Worm (Caenorhabditis elegans): Measurements from ENCODE around the gene clec-84.

Gene clec-84

DNA sequence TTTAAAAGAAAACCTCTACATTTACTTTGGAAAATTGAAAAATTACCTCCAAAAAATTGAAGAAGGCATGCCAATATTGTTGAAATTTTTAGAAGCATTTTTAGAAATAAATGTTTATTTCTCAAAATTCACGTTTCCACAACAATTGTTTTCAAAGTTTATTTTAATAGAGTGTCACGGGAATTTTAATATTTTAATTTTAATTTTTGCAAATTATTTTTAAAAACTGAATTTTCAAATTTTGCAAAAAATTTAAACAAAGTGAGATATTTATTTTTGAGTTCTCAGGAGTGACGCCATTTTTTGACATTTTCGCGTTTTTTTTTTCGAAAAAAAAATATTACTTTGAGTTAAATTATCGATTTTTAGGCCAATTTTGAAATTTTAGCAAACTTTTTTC is 10.9 kb downstream of the clec-84 start, which contains the start of gene Y54G2A.49:
Gene Y54G2A.49 (minus strand): TSS at position 101 of the 400 bp plus-strand sequence.
- no peak for TF ChIP-seq flt-1 (GFP tag; IDR thresholded peaks at IDR 0.05)
- no peak for TF ChIP-seq ama-1 (optimal IDR thresholded peaks at IDR 0.05)
- TF ChIP-seq ceh-36 (tag; optimal IDR thresholded peaks at IDR 0.05) = no peak
- no peak for TF ChIP-seq pes-1 (GFP tag; IDR thresholded peaks at IDR 0.05)
- TF ChIP-seq tbx-11 (GFP tag; IDR thresholded peaks at IDR 0.05) = no peak
- no peak for TF ChIP-seq aly-1 (tag; optimal IDR thresholded peaks at IDR 0.05)
- TF ChIP-seq hnd-1 (tag; optimal IDR thresholded peaks at IDR 0.05) = no peak
- no peak for TF ChIP-seq ceh-13 (GFP tag; optimal IDR thresholded peaks at IDR 0.05)
- no peak for TF ChIP-seq hmg-4 (GFP tag; optimal IDR thresholded peaks at IDR 0.05)
- TF ChIP-seq F13C5.2 (tag; optimal IDR thresholded peaks at IDR 0.05) = no peak

DNA sequence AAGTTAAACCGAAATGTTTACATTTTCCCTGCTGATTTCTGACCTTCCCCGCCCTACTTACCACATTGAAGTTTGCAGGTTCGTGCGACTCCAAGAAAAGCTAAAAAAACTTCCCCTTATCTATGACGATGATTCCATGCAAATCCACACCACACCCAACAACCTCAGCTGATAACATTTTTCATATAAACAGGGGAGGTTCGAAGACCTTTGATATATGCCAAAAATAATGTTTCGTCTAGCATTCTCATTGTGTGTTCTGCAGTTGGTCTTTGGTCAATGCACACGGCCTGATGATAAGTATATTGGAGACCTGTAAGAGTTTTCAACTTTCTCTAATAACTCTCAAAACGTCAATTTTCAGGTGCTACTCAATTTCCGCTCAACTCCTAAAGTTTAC is 11.9 kb downstream of the clec-84 start:
- TF ChIP-seq scrt-1 (GFP tag; IDR thresholded peaks at IDR 0.05) = no peak
- TF ChIP-seq ets-7 (tag; optimal IDR thresholded peaks at IDR 0.05) = no peak
- TF ChIP-seq tra-4 (tag; optimal IDR thresholded peaks at IDR 0.05) = no peak
- TF ChIP-seq sea-1 (GFP tag; conservative IDR thresholded peaks at IDR 0.05) = no peak
- TF ChIP-seq ama-1 (optimal IDR thresholded peaks at IDR 0.05) = no peak
- no peak for TF ChIP-seq hnd-1 (tag; optimal IDR thresholded peaks at IDR 0.05)
- no peak for TF ChIP-seq flt-1 (GFP tag; IDR thresholded peaks at IDR 0.05)
- TF ChIP-seq ceh-36 (tag; optimal IDR thresholded peaks at IDR 0.05) = no peak
- TF ChIP-seq pes-1 (GFP tag; IDR thresholded peaks at IDR 0.05) = no peak
- no peak for TF ChIP-seq ceh-13 (GFP tag; optimal IDR thresholded peaks at IDR 0.05)
- no peak for TF ChIP-seq hmg-4 (GFP tag; optimal IDR thresholded peaks at IDR 0.05)
- TF ChIP-seq F13C5.2 (tag; optimal IDR thresholded peaks at IDR 0.05) = no peak
- TF ChIP-seq hmbx-1 (tag; optimal IDR thresholded peaks at IDR 0.05) = no peak

DNA sequence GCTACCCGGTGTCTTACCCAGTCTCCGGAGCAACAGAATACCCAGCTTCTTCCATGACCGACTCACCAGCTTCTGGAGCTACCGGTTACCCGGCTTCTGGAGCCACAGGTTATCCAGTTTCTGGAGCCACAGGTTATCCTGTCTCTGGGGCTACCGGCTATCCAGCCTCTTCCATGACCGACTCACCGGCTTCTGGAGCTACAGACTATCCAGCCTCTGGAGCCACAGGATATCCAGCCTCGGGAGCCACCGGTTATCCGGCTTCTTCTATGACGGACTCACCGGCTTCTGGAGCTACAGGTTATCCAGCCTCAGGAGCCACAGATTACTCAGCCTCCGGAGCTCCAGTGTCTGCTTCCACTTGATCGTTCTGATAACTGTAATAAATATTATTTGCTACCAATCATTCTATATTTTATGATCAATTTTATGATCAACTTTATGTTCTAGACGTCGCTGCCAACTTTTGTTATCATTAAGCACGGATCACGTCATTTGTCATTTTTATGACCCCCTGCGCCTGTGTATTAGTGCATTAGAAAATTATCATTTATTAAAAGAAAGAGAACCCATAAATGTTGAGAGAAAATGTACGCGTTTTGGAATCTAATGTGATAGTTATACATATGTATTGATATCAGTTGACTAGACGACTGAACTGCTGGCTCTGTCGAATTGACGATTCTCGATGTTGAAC is 12.9 kb downstream of the clec-84 start:
- TF ChIP-seq hnd-1 (tag; optimal IDR thresholded peaks at IDR 0.05) (no peak), pes-1 (GFP tag; IDR thresholded peaks at IDR 0.05) (no peak), tra-4 (tag; optimal IDR thresholded peaks at IDR 0.05) (no peak), flt-1 (GFP tag; IDR thresholded peaks at IDR 0.05) (no peak), scrt-1 (GFP tag; IDR thresholded peaks at IDR 0.05) (no peak), hmbx-1 (tag; optimal IDR thresholded peaks at IDR 0.05) (no peak), aly-1 (tag; optimal IDR thresholded peaks at IDR 0.05) (no peak), ceh-13 (GFP tag; optimal IDR thresholded peaks at IDR 0.05) (no peak)

DNA sequence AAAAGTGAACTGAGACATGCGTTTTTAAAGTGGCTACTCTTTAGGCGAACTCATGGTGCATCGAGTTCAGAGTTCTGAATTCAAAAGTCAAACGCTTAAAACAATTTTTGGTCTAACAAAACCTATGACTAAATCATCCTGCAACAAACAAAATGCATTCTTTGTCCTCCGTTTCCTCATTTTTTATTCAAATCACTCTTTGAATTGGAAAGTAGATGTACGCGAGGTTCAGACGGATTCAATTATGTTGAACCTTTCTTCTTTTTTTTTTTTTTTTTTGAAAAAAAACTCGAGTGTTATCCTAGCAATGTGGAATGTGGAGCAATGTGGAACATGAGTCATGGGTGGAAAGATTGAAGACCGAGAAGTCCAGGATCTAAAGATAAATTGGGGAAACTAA is 16.5 kb downstream of the clec-84 start:
- TF ChIP-seq tbx-37 (GFP tag; conservative IDR thresholded peaks at IDR 0.05) = no peak
- TF ChIP-seq scrt-1 (GFP tag; IDR thresholded peaks at IDR 0.05) = no peak
- TF ChIP-seq F13C5.2 (tag; optimal IDR thresholded peaks at IDR 0.05) = no peak
- TF ChIP-seq pes-1 (GFP tag; IDR thresholded peaks at IDR 0.05) = no peak
- TF ChIP-seq tra-4 (tag; optimal IDR thresholded peaks at IDR 0.05) = no peak
- no peak for TF ChIP-seq aly-1 (tag; optimal IDR thresholded peaks at IDR 0.05)
- TF ChIP-seq hmg-4 (GFP tag; optimal IDR thresholded peaks at IDR 0.05) = no peak
- no peak for TF ChIP-seq ceh-13 (GFP tag; optimal IDR thresholded peaks at IDR 0.05)
- no peak for TF ChIP-seq ama-1 (optimal IDR thresholded peaks at IDR 0.05)
- no peak for TF ChIP-seq flt-1 (GFP tag; IDR thresholded peaks at IDR 0.05)
- TF ChIP-seq ceh-36 (tag; optimal IDR thresholded peaks at IDR 0.05) = no peak
- TF ChIP-seq B0310.2 (tag; optimal IDR thresholded peaks at IDR 0.05) = no peak
- TF ChIP-seq hnd-1 (tag; optimal IDR thresholded peaks at IDR 0.05) = no peak
- no peak for TF ChIP-seq hmbx-1 (tag; optimal IDR thresholded peaks at IDR 0.05)
- TF ChIP-seq ets-7 (tag; optimal IDR thresholded peaks at IDR 0.05) = no peak
- no peak for TF ChIP-seq sea-1 (GFP tag; conservative IDR thresholded peaks at IDR 0.05)
- TF ChIP-seq tbx-11 (GFP tag; IDR thresholded peaks at IDR 0.05) = no peak

DNA sequence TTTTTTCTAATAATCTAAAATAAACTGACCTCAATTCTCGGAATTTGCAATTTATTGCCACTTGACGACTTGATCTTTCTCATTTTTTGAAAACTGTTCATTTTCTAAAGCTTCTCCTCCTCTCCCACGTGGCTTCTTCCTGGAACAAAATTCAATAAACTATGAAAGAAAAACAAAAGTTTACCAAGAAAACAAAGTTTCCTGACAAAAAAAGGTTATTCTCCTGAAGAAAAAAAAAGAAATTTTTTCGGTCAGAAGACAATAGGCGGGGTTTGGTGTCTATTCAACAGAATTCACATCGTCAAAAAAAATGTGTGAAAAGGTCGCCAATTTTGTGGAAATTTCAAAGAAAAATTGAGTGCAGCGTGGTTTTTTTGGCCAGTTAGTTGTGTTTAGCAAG is 22.5 kb downstream of the clec-84 start, which contains the start of gene Y54G2A.16:
Gene Y54G2A.16 (minus strand): TSS at position 101 of the 400 bp plus-strand sequence.
- TF ChIP-seq tra-4 (tag; optimal IDR thresholded peaks at IDR 0.05) (no peak), ceh-36 (tag; optimal IDR thresholded peaks at IDR 0.05) (no peak), flt-1 (GFP tag; IDR thresholded peaks at IDR 0.05) (no peak), hnd-1 (tag; optimal IDR thresholded peaks at IDR 0.05) (no peak), B0310.2 (tag; optimal IDR thresholded peaks at IDR 0.05) (no peak), ama-1 (optimal IDR thresholded peaks at IDR 0.05) (no peak), tbx-37 (GFP tag; conservative IDR thresholded peaks at IDR 0.05) (no peak), pes-1 (GFP tag; IDR thresholded peaks at IDR 0.05) (no peak), hmbx-1 (tag; optimal IDR thresholded peaks at IDR 0.05) (no peak), F13C5.2 (tag; optimal IDR thresholded peaks at IDR 0.05) (no peak), ets-7 (tag; optimal IDR thresholded peaks at IDR 0.05) (no peak), ceh-13 (GFP tag; optimal IDR thresholded peaks at IDR 0.05) (no peak), tbx-11 (GFP tag; IDR thresholded peaks at IDR 0.05) (no peak), sea-1 (GFP tag; conservative IDR thresholded peaks at IDR 0.05) (no peak), scrt-1 (GFP tag; IDR thresholded peaks at IDR 0.05) (no peak), aly-1 (tag; optimal IDR thresholded peaks at IDR 0.05) (no peak)

DNA sequence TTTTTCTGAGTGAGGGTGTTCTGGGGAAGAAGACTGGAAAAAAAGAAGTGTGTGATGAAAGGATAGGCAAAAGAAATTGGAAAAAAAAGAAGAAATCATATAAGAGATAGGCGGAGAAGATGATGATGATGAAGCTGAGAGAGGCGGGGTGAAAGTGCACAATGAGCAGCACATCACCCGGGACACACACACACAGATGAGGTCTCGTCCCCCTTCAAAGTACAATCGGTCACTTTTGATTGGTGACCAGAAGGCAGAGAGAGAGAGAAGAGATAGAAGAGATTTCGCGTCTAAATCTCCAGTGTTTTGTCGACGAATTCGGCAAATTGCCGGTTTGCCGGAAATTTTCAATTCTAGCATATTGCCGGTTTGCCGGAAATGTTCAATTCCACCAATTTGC is 43.0 kb downstream of the clec-84 start:
- TF ChIP-seq hmg-4 (GFP tag; optimal IDR thresholded peaks at IDR 0.05) (no peak), ceh-13 (GFP tag; optimal IDR thresholded peaks at IDR 0.05) (no peak), B0310.2 (tag; optimal IDR thresholded peaks at IDR 0.05) (no peak), ceh-36 (tag; optimal IDR thresholded peaks at IDR 0.05) (no peak), sea-1 (GFP tag; conservative IDR thresholded peaks at IDR 0.05) (no peak), flt-1 (GFP tag; IDR thresholded peaks at IDR 0.05) (no peak), tbx-11 (GFP tag; IDR thresholded peaks at IDR 0.05) (no peak), tra-4 (tag; optimal IDR thresholded peaks at IDR 0.05) (no peak), ets-7 (tag; optimal IDR thresholded peaks at IDR 0.05) (no peak), ama-1 (optimal IDR thresholded peaks at IDR 0.05) (no peak), aly-1 (tag; optimal IDR thresholded peaks at IDR 0.05) (no peak)

DNA sequence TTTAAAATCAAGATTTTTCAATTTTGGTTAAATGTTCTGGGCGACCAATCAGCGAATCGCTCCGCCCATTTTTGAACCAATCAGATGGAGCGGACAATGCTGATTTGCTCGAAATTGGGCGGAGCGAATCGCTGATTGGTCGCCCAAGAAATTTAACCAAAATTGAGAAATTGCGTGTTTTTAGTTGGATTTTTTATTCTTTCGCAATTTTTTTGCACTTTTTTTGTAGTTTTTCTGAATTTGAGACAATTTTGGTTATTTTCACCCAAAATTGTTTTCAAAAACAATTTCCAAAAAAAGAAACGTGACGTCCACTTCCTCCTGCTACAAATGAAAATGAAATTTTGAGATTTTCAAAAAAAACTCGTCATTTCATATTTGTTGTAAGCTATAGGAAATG is 44.4 kb downstream of the clec-84 start, which contains the start of gene dml-1:
Gene dml-1 (plus strand): TSS at position 301 of the 400 bp plus-strand sequence.
- no peak for TF ChIP-seq F13C5.2 (tag; optimal IDR thresholded peaks at IDR 0.05)

All from whole organism, early embryonic.